Worm (Caenorhabditis elegans) whole organism, L4 larva: Measurements from ENCODE around the gene VC5.2.

Source experiments
- ZK337.2 ChIP-seq: fragments of 200-800 bp; sonication (Bioruptor generic); IDR thresholded peaks from 2 replicates; pipeline ENCODE4 v1.3.6; 2022; ENCODE audit warnings: missing genetic modification reagents, missing genetic modification characterization, missing compliant biosample characterization
- pha-4 ChIP-seq, 2 experiments: fragments of 150-350 bp in 1 of 2; fragments of 200-800 bp in 1 of 2; sonication (Bioruptor generic) in 1 of 2; IDR thresholded peaks in 1 of 2; optimal IDR thresholded peaks in 1 of 2; 2 replicates each; pipeline versions ENCODE4 v1.3.6 to Lab custom; 2014 to 2022; ENCODE audit warnings: missing genetic modification characterization in 2 of 2, missing genetic modification reagents in 2 of 2, missing biosample characterization in 1 of 2, missing compliant biosample characterization in 1 of 2

- no peak for TF ChIP-seq ZK337.2
- TF ChIP-seq pha-4 (GFP tag; IDR thresholded peaks at IDR 0.05; lab: Robert Waterston, UW) = no peak
- TF ChIP-seq pha-4 (tag; optimal IDR thresholded peaks at IDR 0.05; lab: Kevin White, UChicago) = no peak
Measured at ce11 chrV:7050153-7050552, 35.6 kb upstream of the VC5.2 start.
